Worm (Caenorhabditis elegans): ENCODE results near the gene T07G12.2.

ce11 chrIV:10524095-10524829 lies 6.2 kb upstream of the T07G12.2 start, which contains the start of gene C02F4.5:
- TF ChIP-seq lin-39 (tag; optimal IDR thresholded peaks at IDR 0.05) (no peak), arid-1 (GFP tag; conservative IDR thresholded peaks at IDR 0.05) (no peak), T26A8.4 (GFP tag; IDR thresholded peaks at IDR 0.05) (no peak)
